Worm (Caenorhabditis elegans) whole organism, young adult: Measurements from ENCODE around the gene Y42G9A.3.

Experiments used
- C17E4.6 ChIP-seq: fragments of 200-800 bp; sonication (Bioruptor generic); IDR thresholded peaks from 2 replicates; pipeline ENCODE4 v1.3.6; 2022; ENCODE audit warnings: missing genetic modification reagents, missing genetic modification characterization, missing compliant biosample characterization
- D2030.7 ChIP-seq: fragments of 200-800 bp; sonication (Bioruptor generic); IDR thresholded peaks from 2 replicates; pipeline ENCODE4 v1.3.6; 2022; ENCODE audit warnings: missing genetic modification reagents, missing genetic modification characterization, missing compliant biosample characterization
- F33H1.4 ChIP-seq: fragments of 200-800 bp; sonication (Bioruptor generic); IDR thresholded peaks from 2 replicates; pipeline ENCODE4 v1.3.6; 2022; ENCODE audit warnings: missing genetic modification reagents, missing genetic modification characterization, missing compliant biosample characterization
- F37B4.10 ChIP-seq: fragments of 200-800 bp; sonication (Bioruptor generic); IDR thresholded peaks from 2 replicates; pipeline ENCODE4 v1.3.6; 2022; ENCODE audit warnings: missing genetic modification characterization, missing compliant biosample characterization
- T26A5.8 ChIP-seq: sonication (generic microtip); optimal IDR thresholded peaks from 2 replicates; lab custom pipeline; 2016; ENCODE audit warnings: missing genetic modification characterization, missing compliant biosample characterization
- ZK185.1 ChIP-seq: sonication (generic microtip); optimal IDR thresholded peaks from 2 replicates; lab custom pipeline; 2016; ENCODE audit warnings: mild to moderate bottlenecking, missing genetic modification characterization, missing compliant biosample characterization; ENCODE audit not compliant: poor library complexity, severe bottlenecking
- akir-1 ChIP-seq: fragments of 200-800 bp; sonication (Bioruptor generic); optimal IDR thresholded peaks from 2 replicates; lab custom pipeline; 2018; ENCODE audit warnings: mild to moderate bottlenecking, missing genetic modification characterization, moderate library complexity, missing compliant biosample characterization
- aptf-3 ChIP-seq: fragments of 200-800 bp; sonication (Bioruptor generic); IDR thresholded peaks from 2 replicates; pipeline ENCODE4 v1.3.6; 2022; ENCODE audit warnings: missing genetic modification characterization, missing compliant biosample characterization
- athp-1 ChIP-seq: sonication (generic microtip); optimal IDR thresholded peaks from 2 replicates; lab custom pipeline; 2017; ENCODE audit warnings: mild to moderate bottlenecking, missing genetic modification characterization, missing compliant biosample characterization
- attf-3 ChIP-seq: fragments of 200-800 bp; sonication (Bioruptor generic); conservative IDR thresholded peaks from 2 replicates; pipeline ENCODE4 v1.3.6; 2022; ENCODE audit warnings: missing genetic modification reagents, missing genetic modification characterization, missing compliant biosample characterization
- bed-1 ChIP-seq: fragments of 200-800 bp; sonication (Bioruptor generic); IDR thresholded peaks from 2 replicates; pipeline ENCODE4 v1.3.6; 2022; ENCODE audit warnings: missing genetic modification reagents, missing genetic modification characterization, missing compliant biosample characterization
- bed-2 ChIP-seq: fragments of 200-800 bp; sonication (Bioruptor generic); IDR thresholded peaks from 2 replicates; pipeline ENCODE4 v1.3.6; 2022; ENCODE audit warnings: missing genetic modification reagents, missing genetic modification characterization, missing compliant biosample characterization
- ceh-27 ChIP-seq: fragments of 200-800 bp; sonication (Bioruptor generic); optimal IDR thresholded peaks from 2 replicates; lab custom pipeline; 2018; ENCODE audit warnings: mild to moderate bottlenecking, missing genetic modification characterization, moderate library complexity, missing compliant biosample characterization
- ceh-40 ChIP-seq: fragments of 200-800 bp; sonication (Bioruptor generic); IDR thresholded peaks from 2 replicates; pipeline ENCODE4 v1.3.6; 2022; ENCODE audit warnings: missing genetic modification characterization, missing compliant biosample characterization
- ceh-79 ChIP-seq: sonication (generic microtip); optimal IDR thresholded peaks from 2 replicates; lab custom pipeline; 2017; ENCODE audit warnings: mild to moderate bottlenecking, missing genetic modification characterization, missing compliant biosample characterization
- ceh-91 ChIP-seq: fragments of 200-800 bp; sonication (Bioruptor generic); IDR thresholded peaks from 2 replicates; pipeline ENCODE4 v1.3.6; 2022; ENCODE audit warnings: missing genetic modification reagents, missing genetic modification characterization, missing compliant biosample characterization
- egl-44 ChIP-seq: fragments of 200-800 bp; sonication (Bioruptor generic); IDR thresholded peaks from 2 replicates; pipeline ENCODE4 v1.3.6; 2022; ENCODE audit warnings: missing genetic modification reagents, missing genetic modification characterization, missing compliant biosample characterization
- egrh-3 ChIP-seq: fragments of 200-800 bp; sonication (Bioruptor generic); IDR thresholded peaks from 2 replicates; pipeline ENCODE4 v1.3.6; 2022; ENCODE audit warnings: missing genetic modification reagents, missing genetic modification characterization, missing compliant biosample characterization
- fkh-3 ChIP-seq: sonication (generic microtip); optimal IDR thresholded peaks from 2 replicates; lab custom pipeline; 2016; ENCODE audit warnings: mild to moderate bottlenecking, missing genetic modification characterization, missing compliant biosample characterization
- him-1 ChIP-seq: sonication (generic microtip); optimal IDR thresholded peaks from 2 replicates; lab custom pipeline; 2016; ENCODE audit warnings: missing genotype, missing genetic modification reagents, missing genetic modification characterization, missing compliant biosample characterization
- hlh-12 ChIP-seq: sonication (generic microtip); optimal IDR thresholded peaks from 2 replicates; lab custom pipeline; 2016; ENCODE audit warnings: missing genetic modification characterization, missing compliant biosample characterization
- hmg-1.2 ChIP-seq: fragments of 200-800 bp; sonication (Bioruptor generic); IDR thresholded peaks from 2 replicates; pipeline ENCODE4 v1.3.6; 2022; ENCODE audit warnings: missing genetic modification reagents, missing genetic modification characterization, missing compliant biosample characterization
- hmg-20 ChIP-seq: fragments of 200-800 bp; sonication (Bioruptor generic); IDR thresholded peaks from 2 replicates; pipeline ENCODE4 v1.3.6; 2022; ENCODE audit warnings: missing genetic modification reagents, missing genetic modification characterization, missing compliant biosample characterization
- lag-1 ChIP-seq: fragments of 200-800 bp; sonication (Bioruptor generic); IDR thresholded peaks from 2 replicates; pipeline ENCODE4 v1.3.6; 2022; ENCODE audit warnings: missing genetic modification reagents, missing genetic modification characterization, missing compliant biosample characterization
- let-607 ChIP-seq, 2 experiments: fragments of 200-800 bp in 1 of 2; sonication (Bioruptor generic) in 1 of 2; sonication (generic microtip) in 1 of 2; optimal IDR thresholded peaks; 2 replicates each; lab custom pipeline; 2016 to 2018; ENCODE audit warnings: mild to moderate bottlenecking in 2 of 2, missing compliant biosample characterization in 2 of 2, missing genetic modification characterization in 2 of 2, moderate library complexity in 2 of 2, missing genotype in 1 of 2
- lin-35 ChIP-seq, 3 experiments: fragments of 150-350 bp in 2 of 3; sonication (generic microtip) in 1 of 3; optimal IDR thresholded peaks; 2 replicates each; lab custom pipeline; 2014 to 2018; ENCODE audit warnings: missing biosample characterization in 3 of 3, missing genetic modification characterization in 3 of 3, missing genetic modification reagents in 3 of 3
- lir-1 ChIP-seq: fragments of 200-800 bp; sonication (Bioruptor generic); conservative IDR thresholded peaks from 2 replicates; pipeline ENCODE4 v1.3.6; 2022; ENCODE audit warnings: missing genetic modification reagents, missing genetic modification characterization, missing compliant biosample characterization
- lsl-1 ChIP-seq: fragments of 200-800 bp; sonication (Bioruptor generic); optimal IDR thresholded peaks from 2 replicates; lab custom pipeline; 2018; ENCODE audit warnings: mild to moderate bottlenecking, missing genetic modification characterization, moderate library complexity, missing compliant biosample characterization
- madf-10 ChIP-seq: sonication (generic microtip); optimal IDR thresholded peaks from 2 replicates; lab custom pipeline; 2016; ENCODE audit warnings: mild to moderate bottlenecking, missing genetic modification characterization, missing compliant biosample characterization
- madf-3 ChIP-seq: fragments of 200-800 bp; sonication (Bioruptor generic); IDR thresholded peaks from 2 replicates; pipeline ENCODE4 v1.3.6; 2022; ENCODE audit warnings: missing genetic modification reagents, missing genetic modification characterization, missing compliant biosample characterization
- madf-8 ChIP-seq: fragments of 200-800 bp; sonication (Bioruptor generic); conservative IDR thresholded peaks from 2 replicates; pipeline ENCODE4 v1.3.6; 2022; ENCODE audit warnings: missing genetic modification reagents, missing genetic modification characterization, missing compliant biosample characterization
- mel-28 ChIP-seq: sonication (generic microtip); optimal IDR thresholded peaks from 2 replicates; lab custom pipeline; 2016; ENCODE audit warnings: borderline replicate concordance, mild to moderate bottlenecking, missing genetic modification characterization, missing compliant biosample characterization
- nfya-2 ChIP-seq: fragments of 200-800 bp; sonication (Bioruptor generic); IDR thresholded peaks from 2 replicates; pipeline ENCODE4 v1.3.6; 2022; ENCODE audit warnings: missing genetic modification reagents, missing genetic modification characterization, missing compliant biosample characterization
- nhr-27 ChIP-seq: fragments of 200-800 bp; sonication (Bioruptor generic); optimal IDR thresholded peaks from 2 replicates; lab custom pipeline; 2018; ENCODE audit warnings: mild to moderate bottlenecking, missing genetic modification characterization, moderate library complexity, missing compliant biosample characterization
- nhr-80 ChIP-seq: sonication (generic microtip); optimal IDR thresholded peaks from 2 replicates; lab custom pipeline; 2016; ENCODE audit warnings: missing genetic modification characterization, missing compliant biosample characterization
- pha-4 ChIP-seq: fragments of 150-350 bp; sonication (generic microtip); optimal IDR thresholded peaks from 2 replicates; lab custom pipeline; 2014; ENCODE audit warnings: missing biosample characterization, missing genetic modification reagents, missing genetic modification characterization
- snpc-1.3 ChIP-seq: sonication (generic microtip); optimal IDR thresholded peaks from 2 replicates; lab custom pipeline; 2017; ENCODE audit warnings: missing genetic modification characterization, mild to moderate bottlenecking, missing compliant biosample characterization, antibody characterized with exemption, moderate library complexity, missing genotype, missing genetic modification reagents; ENCODE audit not compliant: insufficient read depth
- snpc-3.4 ChIP-seq: sonication (generic microtip); optimal IDR thresholded peaks from 2 replicates; lab custom pipeline; 2017; ENCODE audit warnings: missing genetic modification characterization, mild to moderate bottlenecking, missing compliant biosample characterization, antibody characterized with exemption, moderate library complexity, missing genotype, missing genetic modification reagents
- somi-1 ChIP-seq: fragments of 200-800 bp; sonication (Bioruptor generic); optimal IDR thresholded peaks from 2 replicates; lab custom pipeline; 2018; ENCODE audit warnings: mild to moderate bottlenecking, missing genetic modification characterization, missing compliant biosample characterization
- tbx-9 ChIP-seq: sonication (generic microtip); optimal IDR thresholded peaks from 2 replicates; lab custom pipeline; 2016; ENCODE audit warnings: borderline replicate concordance, missing genetic modification characterization, inconsistent platforms, missing compliant biosample characterization
- unc-130 ChIP-seq: sonication (generic microtip); optimal IDR thresholded peaks from 2 replicates; lab custom pipeline; 2016; ENCODE audit warnings: missing genetic modification reagents, missing genetic modification characterization, missing compliant biosample characterization
- xnd-1 ChIP-seq: sonication (generic microtip); optimal IDR thresholded peaks from 2 replicates; lab custom pipeline; 2016; ENCODE audit warnings: missing genotype, missing genetic modification reagents, missing genetic modification characterization, missing compliant biosample characterization
- zfh-2 ChIP-seq: fragments of 200-800 bp; sonication (Bioruptor generic); conservative IDR thresholded peaks from 2 replicates; pipeline ENCODE4 v1.3.6; 2022; ENCODE audit warnings: missing genetic modification reagents, missing genetic modification characterization, missing compliant biosample characterization
- ztf-26 ChIP-seq: sonication (generic microtip); optimal IDR thresholded peaks from 2 replicates; lab custom pipeline; 2017; ENCODE audit warnings: missing genetic modification characterization, missing compliant biosample characterization
- ztf-3 ChIP-seq: fragments of 200-800 bp; sonication (Bioruptor generic); optimal IDR thresholded peaks from 2 replicates; lab custom pipeline; 2018; ENCODE audit warnings: mild to moderate bottlenecking, missing genetic modification characterization, missing compliant biosample characterization

Y42G9A.3 gene

DNA sequence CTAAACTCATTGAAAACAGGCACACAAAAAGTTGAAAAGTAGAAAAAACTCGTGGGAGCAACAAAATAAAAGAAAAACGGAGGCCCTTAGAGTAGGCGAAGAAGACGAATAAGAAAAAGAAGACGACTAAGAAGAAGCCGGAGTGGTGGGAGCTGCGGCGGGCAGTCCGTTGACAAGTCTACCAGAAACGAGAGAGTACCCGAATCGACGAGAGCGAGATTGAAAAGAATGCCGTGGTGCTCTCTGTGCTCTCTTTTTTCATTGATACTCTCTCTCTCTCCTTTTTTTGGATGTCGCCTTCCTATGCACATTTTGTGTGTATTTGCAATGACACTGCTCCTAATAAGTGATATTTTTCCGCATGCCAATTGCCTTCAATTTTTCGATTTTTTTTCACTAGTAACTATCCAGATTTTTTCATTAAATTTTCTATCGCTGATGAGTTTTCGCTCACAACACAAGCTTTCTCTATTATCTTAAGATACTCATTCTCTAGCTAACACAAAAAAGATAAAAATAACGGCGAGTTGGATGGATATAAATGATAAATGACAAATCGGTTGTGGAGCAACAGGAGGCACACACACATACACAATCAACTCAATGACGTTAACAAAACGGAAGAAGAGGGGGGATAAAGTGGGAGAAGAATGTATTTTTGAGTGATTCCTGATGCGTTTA is 6.0 kb upstream of the Y42G9A.3 start (continued):
- no peak for TF ChIP-seq ztf-3
- TF ChIP-seq hmg-1.2 (GFP tag; lab: Robert Waterston, UW) = peak; percentile 38; the same call in 1 of the 2 replicates
- no peak for TF ChIP-seq hlh-12 (tag; lab: Kevin White, UChicago)
- TF ChIP-seq ceh-91 (GFP tag; lab: Robert Waterston, UW) = no peak
- no peak for TF ChIP-seq T26A5.8 (tag; lab: Kevin White, UChicago)
- no peak for TF ChIP-seq nfya-2 (GFP tag; lab: Robert Waterston, UW)
- TF ChIP-seq lin-35 (GFP tag; optimal IDR thresholded peaks at IDR 0.05; lab: Kevin White, UChicago) = no peak
- TF ChIP-seq mel-28 (tag; lab: Kevin White, UChicago) = no peak
- peak; percentile 36 for TF ChIP-seq nhr-80 (tag; lab: Kevin White, UChicago)

- TF ChIP-seq hmg-1.2 (GFP tag; lab: Robert Waterston, UW) (0 out of 2 replicates have a peak, but pooled peaks have one; percentile 11), pha-4 (tag; lab: Kevin White, UChicago) (no peak), zfh-2 (no peak), madf-8 (peak; percentile 24; the same call in 1 of the 2 replicates), hmg-20 (GFP tag; lab: Robert Waterston, UW) (no peak), egl-44 (GFP tag; lab: Robert Waterston, UW) (no peak), xnd-1 (tag; lab: Kevin White, UChicago) (peak; percentile 83), lsl-1 (peak; percentile 91), hlh-12 (tag; lab: Kevin White, UChicago) (no peak), mel-28 (tag; lab: Kevin White, UChicago) (no peak), fkh-3 (tag; lab: Kevin White, UChicago) (no peak), nhr-27 (tag; lab: Kevin White, UChicago) (no peak), ztf-26 (tag; lab: Kevin White, UChicago) (no peak), ceh-79 (tag; lab: Kevin White, UChicago) (no peak), ceh-40 (GFP tag; lab: Robert Waterston, UW) (no peak), bed-2 (no peak), aptf-3 (GFP tag; lab: Robert Waterston, UW) (no peak), unc-130 (GFP tag; lab: Kevin White, UChicago) (no peak), snpc-1.3 (tag; lab: Kevin White, UChicago) (no peak), attf-3 (no peak), somi-1 (GFP tag; lab: Kevin White, UChicago) (no peak), him-1 (tag; lab: Kevin White, UChicago) (peak; percentile 29), madf-3 (no peak), let-607 (tag; optimal IDR thresholded peaks at IDR 0.05; lab: Kevin White, UChicago) (no peak), lir-1 (GFP tag; lab: Robert Waterston, UW) (no peak), D2030.7 (GFP tag; lab: Robert Waterston, UW) (peak; percentile 52; the same call in 1 of the 2 replicates), akir-1 (GFP tag; lab: Kevin White, UChicago) (no peak), F37B4.10 (GFP tag; lab: Robert Waterston, UW) (no peak), F33H1.4 (peak; percentile 32; the same call in 1 of the 2 replicates), ceh-27 (no peak), bed-1 (no peak), C17E4.6 (GFP tag; lab: Robert Waterston, UW) (no peak), nfya-2 (GFP tag; lab: Robert Waterston, UW) (no peak), ztf-3 (no peak), athp-1 (tag; lab: Kevin White, UChicago) (peak; percentile 92), egrh-3 (GFP tag; lab: Robert Waterston, UW) (no peak), tbx-9 (tag; lab: Kevin White, UChicago) (no peak), lag-1 (GFP tag; lab: Robert Waterston, UW) (no peak), madf-10 (tag; lab: Kevin White, UChicago) (no peak), lin-35 (GFP tag; optimal IDR thresholded peaks at IDR 0.05; lab: Kevin White, UChicago) (no peak), snpc-3.4 (tag; lab: Kevin White, UChicago) (peak; percentile 47), ZK185.1 (tag; lab: Kevin White, UChicago) (no peak)
These were observed 5.2 kb upstream of the Y42G9A.3 start for ce11 chrIII:6140818-6141217.
